Worm (Caenorhabditis elegans) whole organism, late embryonic: ENCODE measurements around the gene T05A8.8.

Experiments used
- C08G9.2 ChIP-seq: sonication (generic microtip); optimal IDR thresholded peaks from 2 replicates; lab custom pipeline; 2016; ENCODE audit warnings: mild to moderate bottlenecking, missing genetic modification characterization, moderate library complexity, missing compliant biosample characterization
- C38D4.7 ChIP-seq: fragments of 200-800 bp; sonication (Bioruptor generic); optimal IDR thresholded peaks from 2 replicates; lab custom pipeline; 2018; ENCODE audit warnings: mild to moderate bottlenecking, missing genetic modification characterization, moderate library complexity, missing compliant biosample characterization
- Y22D7AL.16 ChIP-seq: sonication (generic microtip); optimal IDR thresholded peaks from 2 replicates; lab custom pipeline; 2016; ENCODE audit warnings: missing genetic modification characterization, missing compliant biosample characterization
- ahr-1 ChIP-seq: sonication (generic microtip); optimal IDR thresholded peaks from 2 replicates; lab custom pipeline; 2016; ENCODE audit warnings: missing genetic modification characterization, missing compliant biosample characterization
- ceh-14 ChIP-seq: sonication (generic microtip); optimal IDR thresholded peaks from 2 replicates; lab custom pipeline; 2016; ENCODE audit warnings: missing genotype, missing genetic modification characterization, missing compliant biosample characterization
- ceh-18 ChIP-seq: sonication (generic microtip); optimal IDR thresholded peaks from 2 replicates; lab custom pipeline; 2016; ENCODE audit warnings: missing genetic modification characterization, missing compliant biosample characterization
- ceh-19 ChIP-seq: fragments of 200-800 bp; sonication (Bioruptor generic); optimal IDR thresholded peaks from 2 replicates; lab custom pipeline; 2018; ENCODE audit warnings: mild to moderate bottlenecking, missing genetic modification characterization, missing compliant biosample characterization
- ceh-22 ChIP-seq: sonication (generic microtip); optimal IDR thresholded peaks from 2 replicates; lab custom pipeline; 2017; ENCODE audit warnings: missing biosample characterization, missing genetic modification characterization
- ceh-31 ChIP-seq: sonication (generic microtip); optimal IDR thresholded peaks from 2 replicates; lab custom pipeline; 2016; ENCODE audit warnings: missing genetic modification characterization, missing compliant biosample characterization
- ceh-34 ChIP-seq: sonication (generic microtip); optimal IDR thresholded peaks from 2 replicates; lab custom pipeline; 2016; ENCODE audit warnings: mild to moderate bottlenecking, missing genetic modification characterization, missing compliant biosample characterization
- ceh-48 ChIP-seq: sonication (generic microtip); optimal IDR thresholded peaks from 2 replicates; lab custom pipeline; 2016; ENCODE audit warnings: missing genetic modification characterization, inconsistent platforms, missing compliant biosample characterization
- ceh-6 ChIP-seq: fragments of 200-800 bp; sonication (Bioruptor generic); optimal IDR thresholded peaks from 2 replicates; lab custom pipeline; 2018; ENCODE audit warnings: mild to moderate bottlenecking, missing genetic modification characterization, missing compliant biosample characterization
- ceh-9 ChIP-seq: sonication (generic microtip); optimal IDR thresholded peaks from 2 replicates; lab custom pipeline; 2016; ENCODE audit warnings: mild to moderate bottlenecking, missing genetic modification characterization, inconsistent platforms, missing compliant biosample characterization
- che-1 ChIP-seq: sonication (generic microtip); optimal IDR thresholded peaks from 2 replicates; lab custom pipeline; 2016; ENCODE audit warnings: mild to moderate bottlenecking, missing genetic modification characterization, missing compliant biosample characterization
- dmd-4 ChIP-seq: sonication (generic microtip); optimal IDR thresholded peaks from 2 replicates; lab custom pipeline; 2016; ENCODE audit warnings: borderline replicate concordance, missing genetic modification characterization, missing compliant biosample characterization
- fax-1 ChIP-seq: sonication (generic microtip); optimal IDR thresholded peaks from 2 replicates; lab custom pipeline; 2016; ENCODE audit warnings: missing genotype, missing genetic modification characterization, missing compliant biosample characterization
- fkh-10 ChIP-seq: fragments of 150-350 bp; optimal IDR thresholded peaks from 2 replicates; lab custom pipeline; 2014; ENCODE audit warnings: missing biosample characterization, missing genetic modification reagents, missing genetic modification characterization
- fkh-6 ChIP-seq: sonication (generic microtip); optimal IDR thresholded peaks from 2 replicates; lab custom pipeline; 2016; ENCODE audit warnings: missing genetic modification characterization, missing compliant biosample characterization
- gmeb-2 ChIP-seq: sonication (generic microtip); optimal IDR thresholded peaks from 2 replicates; lab custom pipeline; 2016; ENCODE audit warnings: missing genetic modification characterization, inconsistent platforms, missing compliant biosample characterization
- hlh-13 ChIP-seq: fragments of 200-800 bp; sonication (Bioruptor generic); optimal IDR thresholded peaks from 2 replicates; lab custom pipeline; 2018; ENCODE audit warnings: mild to moderate bottlenecking, missing genetic modification characterization, missing compliant biosample characterization
- hlh-30 ChIP-seq: sonication (generic microtip); optimal IDR thresholded peaks from 2 replicates; lab custom pipeline; 2017; ENCODE audit warnings: antibody characterized with exemption, missing genetic modification characterization, missing compliant biosample characterization; ENCODE audit not compliant: insufficient read depth
- lim-6 ChIP-seq: sonication (generic microtip); optimal IDR thresholded peaks from 2 replicates; lab custom pipeline; 2016; ENCODE audit warnings: missing genetic modification characterization, missing compliant biosample characterization
- lin-11 ChIP-seq: fragments of 200-800 bp; sonication (Bioruptor generic); optimal IDR thresholded peaks from 2 replicates; lab custom pipeline; 2018; ENCODE audit warnings: mild to moderate bottlenecking, missing genetic modification characterization, missing compliant biosample characterization
- madf-2 ChIP-seq: sonication (generic microtip); optimal IDR thresholded peaks from 2 replicates; lab custom pipeline; 2017; ENCODE audit warnings: missing genetic modification characterization, missing compliant biosample characterization
- nhr-232 ChIP-seq: sonication (generic microtip); optimal IDR thresholded peaks from 2 replicates; lab custom pipeline; 2016; ENCODE audit warnings: missing genetic modification characterization, missing compliant biosample characterization
- npax-4 ChIP-seq: sonication (generic microtip); optimal IDR thresholded peaks from 2 replicates; lab custom pipeline; 2016; ENCODE audit warnings: missing genetic modification characterization, missing compliant biosample characterization
- odd-2 ChIP-seq: sonication (generic microtip); optimal IDR thresholded peaks from 2 replicates; lab custom pipeline; 2017; ENCODE audit warnings: antibody characterized with exemption, mild to moderate bottlenecking, missing genetic modification characterization, missing compliant biosample characterization
- pat-9 ChIP-seq: fragments of 200-800 bp; sonication (Bioruptor generic); optimal IDR thresholded peaks from 2 replicates; lab custom pipeline; 2018; ENCODE audit warnings: mild to moderate bottlenecking, missing genetic modification characterization, moderate library complexity, missing compliant biosample characterization
- pax-1 ChIP-seq: fragments of 150-350 bp; optimal IDR thresholded peaks from 2 replicates; lab custom pipeline; 2014; ENCODE audit warnings: missing biosample characterization, missing genetic modification characterization
- pha-2 ChIP-seq: sonication (generic microtip); optimal IDR thresholded peaks from 2 replicates; lab custom pipeline; 2017; ENCODE audit warnings: mild to moderate bottlenecking, missing genetic modification characterization, missing compliant biosample characterization
- ref-2 ChIP-seq: sonication (generic microtip); optimal IDR thresholded peaks from 2 replicates; lab custom pipeline; 2016; ENCODE audit warnings: missing genetic modification characterization, missing compliant biosample characterization
- sox-2 ChIP-seq: fragments of 200-800 bp; sonication (Bioruptor generic); IDR thresholded peaks from 2 replicates; pipeline ENCODE4 v1.3.6; 2022; ENCODE audit warnings: missing genetic modification reagents, missing genetic modification characterization, missing compliant biosample characterization
- unc-3 ChIP-seq, 2 experiments: fragments of 200-800 bp in 1 of 2; sonication (Bioruptor generic) in 1 of 2; sonication (generic microtip) in 1 of 2; conservative IDR thresholded peaks in 1 of 2; optimal IDR thresholded peaks in 1 of 2; 2 replicates each; pipeline versions ENCODE4 v1.3.6 to Lab custom; 2016 to 2022; ENCODE audit warnings: missing compliant biosample characterization in 2 of 2, missing genetic modification characterization in 2 of 2, missing genetic modification reagents in 1 of 2
- ztf-16 ChIP-seq: sonication (generic microtip); optimal IDR thresholded peaks from 2 replicates; lab custom pipeline; 2017; ENCODE audit warnings: missing genetic modification characterization, missing compliant biosample characterization

T05A8.8 gene

DNA sequence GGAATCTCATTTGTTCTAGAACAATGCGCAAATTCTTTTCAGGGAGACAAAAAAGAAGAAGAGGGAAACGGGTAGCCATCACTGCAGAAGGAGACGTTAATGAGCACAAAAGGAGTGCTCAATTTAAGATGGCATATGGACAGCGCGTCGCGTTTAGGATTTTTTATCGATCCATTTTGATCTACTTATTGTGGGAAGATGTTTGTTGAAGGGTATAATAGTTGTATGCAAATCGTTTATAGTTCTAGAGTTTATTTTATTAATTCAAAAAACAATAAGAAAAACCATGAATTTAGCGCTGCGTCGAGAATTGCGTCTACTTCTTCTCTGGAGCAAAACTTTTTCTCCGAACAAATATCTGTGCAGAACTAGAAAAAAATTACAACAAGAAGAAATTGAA is 37.1 kb downstream of the T05A8.8 start, which contains the start of gene sdz-9:
sdz-9 (minus strand) TSS at position 101 of the 400 bp plus-strand sequence.
- TF ChIP-seq odd-2 (tag; lab: Kevin White, UChicago): no peak
- TF ChIP-seq lin-11 (tag; lab: Kevin White, UChicago): no peak
- no peak for TF ChIP-seq che-1 (tag; lab: Kevin White, UChicago)
- no peak for TF ChIP-seq hlh-30
- no peak for TF ChIP-seq C08G9.2
- no peak for TF ChIP-seq ceh-48
- no peak for TF ChIP-seq ztf-16 (tag; lab: Kevin White, UChicago)
- TF ChIP-seq madf-2 (tag; lab: Kevin White, UChicago): no peak
- no peak for TF ChIP-seq lim-6 (tag; lab: Kevin White, UChicago)
- no peak for TF ChIP-seq ceh-14 (tag; lab: Kevin White, UChicago)
- TF ChIP-seq ref-2: no peak
- no peak for TF ChIP-seq ceh-6 (GFP tag; lab: Kevin White, UChicago)
- no peak for TF ChIP-seq fax-1 (tag; lab: Kevin White, UChicago)
- no peak for TF ChIP-seq unc-3 (GFP tag; conservative IDR thresholded peaks at IDR 0.05; lab: Robert Waterston, UW)
- no peak for TF ChIP-seq unc-3 (tag; optimal IDR thresholded peaks at IDR 0.05; lab: Kevin White, UChicago)
- TF ChIP-seq fkh-6 (tag; lab: Kevin White, UChicago): no peak
- TF ChIP-seq ceh-9 (tag; lab: Kevin White, UChicago): no peak
- TF ChIP-seq, all 69 proteins: peak for 0

DNA sequence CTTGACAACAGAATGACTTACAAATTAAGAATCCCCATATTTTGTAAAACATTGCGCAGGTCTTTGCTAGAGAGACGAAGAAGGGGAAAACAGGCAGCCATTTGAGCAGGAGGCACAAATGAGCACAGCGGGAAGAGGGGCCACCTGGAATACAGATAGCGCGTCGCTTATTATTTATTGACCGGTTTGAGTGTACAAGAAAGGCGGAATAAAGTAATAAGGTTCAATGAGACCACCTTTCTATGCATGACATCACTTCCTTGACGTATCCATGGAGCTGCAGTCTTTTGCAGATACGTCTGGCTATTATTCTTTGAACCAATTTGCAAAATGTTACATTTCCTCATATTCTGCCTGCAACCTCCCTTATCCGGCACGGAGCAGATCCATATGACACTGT is 38.4 kb downstream of the T05A8.8 start, which contains the start of gene fbxb-111:
fbxb-111 (minus strand) TSS at position 101 of the 400 bp plus-strand sequence.
- no peak for TF ChIP-seq ceh-34
- peak; percentile 20 for TF ChIP-seq ref-2
- no peak for TF ChIP-seq ceh-19 (GFP tag; lab: Kevin White, UChicago)
- TF ChIP-seq lin-11 (tag; lab: Kevin White, UChicago): no peak
- no peak for TF ChIP-seq fkh-10 (GFP tag; lab: Kevin White, UChicago)
- no peak for TF ChIP-seq nhr-232 (tag; lab: Kevin White, UChicago)
- no peak for TF ChIP-seq ceh-31 (tag; lab: Kevin White, UChicago)
- no peak for TF ChIP-seq npax-4 (tag; lab: Kevin White, UChicago)
- no peak for TF ChIP-seq pat-9 (tag; lab: Kevin White, UChicago)
- TF ChIP-seq, all 69 proteins: peak for 1

DNA sequence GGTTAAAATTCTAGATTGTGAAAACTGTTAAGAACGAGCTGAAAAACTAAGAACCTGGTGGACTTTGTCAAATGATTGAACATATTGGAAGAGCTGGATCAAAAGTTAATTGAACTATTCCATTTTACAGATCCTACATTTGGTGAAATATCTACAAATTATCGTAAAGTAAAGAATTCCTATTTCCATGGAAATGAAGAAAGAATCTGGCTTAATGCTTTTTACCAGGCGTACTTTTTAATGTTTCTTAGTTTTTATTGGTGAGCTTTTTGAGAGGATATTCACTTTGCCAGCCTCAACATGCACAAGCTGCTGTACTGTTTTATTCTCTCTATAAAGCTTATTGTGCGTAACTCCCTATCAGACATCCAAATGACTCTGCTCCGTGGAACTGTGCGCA is 41.4 kb downstream of the T05A8.8 start, which contains the start of gene F08D12.4:
F08D12.4 (plus strand) TSS at position 301 of the 400 bp plus-strand sequence.
- TF ChIP-seq ahr-1 (tag; lab: Kevin White, UChicago): no peak
- no peak for TF ChIP-seq gmeb-2 (tag; lab: Kevin White, UChicago)

DNA sequence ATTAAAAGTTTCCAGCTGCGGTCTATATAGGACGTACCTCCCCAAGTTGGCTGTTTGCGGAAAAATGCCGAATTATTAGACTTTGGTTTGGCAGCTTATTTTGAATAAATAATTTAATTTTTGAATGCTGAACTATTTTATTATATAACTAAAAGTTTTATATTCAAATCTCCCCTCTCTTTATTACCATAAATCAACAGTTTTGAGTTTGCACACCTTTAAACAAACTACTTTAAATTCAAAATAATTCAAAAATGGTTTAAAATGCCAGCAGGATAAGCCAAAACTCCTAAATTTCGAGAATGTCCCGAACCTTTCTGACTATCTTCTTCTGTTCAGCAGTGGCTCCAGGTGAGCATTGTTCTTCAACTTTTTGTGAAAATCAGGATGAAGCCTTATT is 42.8 kb downstream of the T05A8.8 start, which contains the start of gene F08D12.3:
F08D12.3 (plus strand) TSS at position 301 of the 400 bp plus-strand sequence.
- no peak for TF ChIP-seq dmd-4 (tag; lab: Kevin White, UChicago)
- TF ChIP-seq pha-2 (tag; lab: Kevin White, UChicago): no peak
- no peak for TF ChIP-seq nhr-232 (tag; lab: Kevin White, UChicago)
- TF ChIP-seq Y22D7AL.16 (tag; lab: Kevin White, UChicago): no peak
- TF ChIP-seq pax-1 (tag; lab: Kevin White, UChicago): no peak
- no peak for TF ChIP-seq ceh-18
- TF ChIP-seq ceh-22 (tag; lab: Kevin White, UChicago): no peak
- TF ChIP-seq npax-4 (tag; lab: Kevin White, UChicago): no peak
- no peak for TF ChIP-seq C38D4.7 (GFP tag; lab: Kevin White, UChicago)
- TF ChIP-seq ceh-48: no peak
- TF ChIP-seq ceh-34: no peak
- no peak for TF ChIP-seq sox-2 (GFP tag; lab: Robert Waterston, UW)
- no peak for TF ChIP-seq lin-11 (tag; lab: Kevin White, UChicago)
- TF ChIP-seq fax-1 (tag; lab: Kevin White, UChicago): no peak
- TF ChIP-seq hlh-13: no peak
